Fruit fly (Drosophila melanogaster): ENCODE results near the gene Galt.

The Galt gene

dm6 chr2L:6717460-6717859 is 49.6 kb upstream of the Galt start, which contains the start of gene Aatf (continued):
- TF ChIP-seq dimm (GFP tag; IDR thresholded peaks at IDR 0.05) (no peak), shn (GFP tag; optimal IDR thresholded peaks at IDR 0.05) (no peak), CG13894 (tag; optimal IDR thresholded peaks at IDR 0.05) (no peak), CG3163 (GFP tag; optimal IDR thresholded peaks at IDR 0.05) (no peak), CG31388 (GFP tag; optimal IDR thresholded peaks at IDR 0.05) (no peak), CG10979 (tag; optimal IDR thresholded peaks at IDR 0.05) (no peak), CG42726 (GFP tag; IDR thresholded peaks at IDR 0.05; ENCODE audit: partially characterized antibody) (peak; percentile 85), CG1529 (GFP tag; optimal IDR thresholded peaks at IDR 0.05) (no peak), Pdp1 (GFP tag; optimal IDR thresholded peaks at IDR 0.05) (peak in 1 of 2 experiments; percentile 27), amos (GFP tag; IDR thresholded peaks at IDR 0.05; ENCODE audit: partially characterized antibody) (peak; percentile 89), CG9817 (tag; optimal IDR thresholded peaks at IDR 0.05) (no peak), ac (GFP tag; optimal IDR thresholded peaks at IDR 0.05) (no peak), schlank (tag; optimal IDR thresholded peaks at IDR 0.05) (no peak), CG4328 (GFP tag; optimal IDR thresholded peaks at IDR 0.05) (no peak), NC2α (GFP tag; optimal IDR thresholded peaks at IDR 0.05) (no peak), tgo (GFP tag; IDR thresholded peaks at IDR 0.05) (no peak), CG4730 (GFP tag; IDR thresholded peaks at IDR 0.05) (no peak), Deaf1 (tag; optimal IDR thresholded peaks at IDR 0.05) (no peak), tap (tag; optimal IDR thresholded peaks at IDR 0.05) (no peak), CG31441 (GFP tag; IDR thresholded peaks at IDR 0.05) (no peak), Myb (GFP tag; optimal IDR thresholded peaks at IDR 0.05) (peak; percentile 47), pzg (GFP tag; optimal IDR thresholded peaks at IDR 0.05) (peak; percentile 88), Fer2 (tag; optimal IDR thresholded peaks at IDR 0.05) (no peak), Hey (tag; optimal IDR thresholded peaks at IDR 0.05) (no peak), tx (GFP tag; optimal IDR thresholded peaks at IDR 0.05) (no peak), onecut (GFP tag; IDR thresholded peaks at IDR 0.05) (no peak), da (GFP tag; optimal IDR thresholded peaks at IDR 0.05) (no peak), ATbp (GFP tag; optimal IDR thresholded peaks at IDR 0.05) (no peak), kni (GFP tag; optimal IDR thresholded peaks at IDR 0.05) (no peak), B-H1 (GFP tag; IDR thresholded peaks at IDR 0.05) (no peak), lov (optimal IDR thresholded peaks at IDR 0.05) (no peak), lov (GFP tag; IDR thresholded peaks at IDR 0.05) (no peak), sens-2 (GFP tag; IDR thresholded peaks at IDR 0.05) (no peak), yki (optimal IDR thresholded peaks at IDR 0.05) (no peak), Dek (tag; optimal IDR thresholded peaks at IDR 0.05) (no peak), Lpt (GFP tag; optimal IDR thresholded peaks at IDR 0.05) (no peak), NFAT (GFP tag; IDR thresholded peaks at IDR 0.05) (no peak), Ets65A (GFP tag) (peak; percentile 51), CG14965 (GFP tag; optimal IDR thresholded peaks at IDR 0.05; ENCODE audit: borderline replicate concordance) (no peak), CG33557 (GFP tag; optimal IDR thresholded peaks at IDR 0.05) (no peak), wek (GFP tag; optimal IDR thresholded peaks at IDR 0.05) (no peak), HLH54F (GFP tag; optimal IDR thresholded peaks at IDR 0.05) (no peak), HHEX (GFP tag; optimal IDR thresholded peaks at IDR 0.05) (no peak), MBD-R2 (GFP tag; IDR thresholded peaks at IDR 0.05) (peak; percentile 84), gcm (GFP tag; optimal IDR thresholded peaks at IDR 0.05) (no peak), CG9609 (GFP tag; optimal IDR thresholded peaks at IDR 0.05) (no peak), gsb-n (tag; optimal IDR thresholded peaks at IDR 0.05) (no peak), z (GFP tag; IDR thresholded peaks at IDR 0.05) (no peak), prd (optimal IDR thresholded peaks at IDR 0.05) (no peak), prd (GFP tag; IDR thresholded peaks at IDR 0.05) (no peak), CG13424 (tag; optimal IDR thresholded peaks at IDR 0.05) (no peak), Hsf (GFP tag; optimal IDR thresholded peaks at IDR 0.05) (no peak), CG8359 (GFP tag; optimal IDR thresholded peaks at IDR 0.05; ENCODE audit: borderline replicate concordance) (no peak)

Data from whole organism, embryonic.